Worm (Caenorhabditis elegans) whole organism, young adult: Measurements from ENCODE around the gene K03B4.4.
A peak's percentile ranks its signal among the peaks of the same experiment; 100 is the strongest.

Experiments
- B0261.1 ChIP-seq: sonication (generic microtip); optimal IDR thresholded peaks from 2 replicates; lab custom pipeline; 2016; ENCODE audit warnings: mild to moderate bottlenecking, missing genetic modification characterization, moderate library complexity, missing compliant biosample characterization
- F10E7.11 ChIP-seq: sonication (generic microtip); optimal IDR thresholded peaks from 2 replicates; lab custom pipeline; 2017; ENCODE audit warnings: mild to moderate bottlenecking, missing genetic modification characterization, moderate library complexity, missing compliant biosample characterization
- F22D6.2 ChIP-seq: sonication (generic microtip); optimal IDR thresholded peaks from 2 replicates; lab custom pipeline; 2016; ENCODE audit warnings: mild to moderate bottlenecking, missing genetic modification characterization, missing compliant biosample characterization
- F33H1.4 ChIP-seq: fragments of 200-800 bp; sonication (Bioruptor generic); IDR thresholded peaks from 2 replicates; pipeline ENCODE4 v1.3.6; 2022; ENCODE audit warnings: missing genetic modification reagents, missing genetic modification characterization, missing compliant biosample characterization
- F39B2.1 ChIP-seq: fragments of 200-800 bp; sonication (Bioruptor generic); IDR thresholded peaks from 2 replicates; pipeline ENCODE4 v1.3.6; 2022; ENCODE audit warnings: missing genetic modification reagents, missing genetic modification characterization, missing compliant biosample characterization
- F55B11.4 ChIP-seq: sonication (generic microtip); optimal IDR thresholded peaks from 2 replicates; lab custom pipeline; 2016; ENCODE audit warnings: missing compliant biosample characterization, missing genetic modification characterization, borderline replicate concordance; ENCODE audit not compliant: insufficient read depth
- K11D2.4 ChIP-seq: fragments of 200-800 bp; sonication (Bioruptor generic); IDR thresholded peaks from 2 replicates; pipeline ENCODE4 v1.3.6; 2022; ENCODE audit warnings: missing genetic modification reagents, missing genetic modification characterization, missing compliant biosample characterization
- K12H6.12 ChIP-seq: fragments of 200-800 bp; sonication (Bioruptor generic); optimal IDR thresholded peaks from 2 replicates; lab custom pipeline; 2018; ENCODE audit warnings: mild to moderate bottlenecking, missing genetic modification characterization, missing compliant biosample characterization
- Y79H2A.3 ChIP-seq: fragments of 200-800 bp; sonication (Bioruptor generic); conservative IDR thresholded peaks from 2 replicates; pipeline ENCODE4 v1.3.6; 2022; ENCODE audit warnings: missing genetic modification reagents, missing genetic modification characterization, missing compliant biosample characterization
- Y95B8A.8 ChIP-seq: fragments of 200-800 bp; sonication (Bioruptor generic); IDR thresholded peaks from 2 replicates; pipeline ENCODE4 v1.3.6; 2022; ENCODE audit warnings: missing genetic modification reagents, missing genetic modification characterization, missing compliant biosample characterization
- ZK185.1 ChIP-seq: sonication (generic microtip); optimal IDR thresholded peaks from 2 replicates; lab custom pipeline; 2016; ENCODE audit warnings: mild to moderate bottlenecking, missing genetic modification characterization, missing compliant biosample characterization; ENCODE audit not compliant: poor library complexity, severe bottlenecking
- athp-1 ChIP-seq: sonication (generic microtip); optimal IDR thresholded peaks from 2 replicates; lab custom pipeline; 2017; ENCODE audit warnings: mild to moderate bottlenecking, missing genetic modification characterization, missing compliant biosample characterization
- attf-5 ChIP-seq: fragments of 200-800 bp; sonication (Bioruptor generic); optimal IDR thresholded peaks from 2 replicates; lab custom pipeline; 2018; ENCODE audit warnings: mild to moderate bottlenecking, missing genetic modification characterization, missing compliant biosample characterization
- cebp-1 ChIP-seq, 2 experiments: fragments of 200-800 bp in 1 of 2; sonication (Bioruptor generic) in 1 of 2; sonication (generic microtip) in 1 of 2; IDR thresholded peaks in 1 of 2; optimal IDR thresholded peaks in 1 of 2; 2 replicates each; pipeline versions ENCODE4 v1.3.6 to Lab custom; 2017 to 2022; ENCODE audit warnings: missing compliant biosample characterization in 2 of 2, missing genetic modification characterization in 2 of 2, mild to moderate bottlenecking in 1 of 2, missing genetic modification reagents in 1 of 2, moderate library complexity in 1 of 2
- ceh-58 ChIP-seq: fragments of 200-800 bp; sonication (Bioruptor generic); IDR thresholded peaks from 2 replicates; pipeline ENCODE4 v1.3.6; 2022; ENCODE audit warnings: missing genetic modification characterization, missing compliant biosample characterization
- dox-1 ChIP-seq: fragments of 200-800 bp; sonication (Bioruptor generic); IDR thresholded peaks from 2 replicates; pipeline ENCODE4 v1.3.6; 2022; ENCODE audit warnings: missing genetic modification reagents, missing genetic modification characterization, missing compliant biosample characterization
- dpl-1 ChIP-seq: fragments of 150-350 bp; optimal IDR thresholded peaks from 2 replicates; lab custom pipeline; 2014; ENCODE audit warnings: missing biosample characterization, missing genetic modification reagents, missing genetic modification characterization
- efl-1 ChIP-seq: fragments of 150-350 bp; optimal IDR thresholded peaks from 2 replicates; lab custom pipeline; 2014; ENCODE audit warnings: missing biosample characterization, missing genetic modification reagents, missing genetic modification characterization
- ets-4 ChIP-seq: fragments of 200-800 bp; sonication (Bioruptor generic); optimal IDR thresholded peaks from 2 replicates; lab custom pipeline; 2018; ENCODE audit warnings: mild to moderate bottlenecking, missing genetic modification characterization, missing compliant biosample characterization
- gei-17 ChIP-seq: fragments of 200-800 bp; sonication (Bioruptor generic); optimal IDR thresholded peaks from 2 replicates; lab custom pipeline; 2018; ENCODE audit warnings: mild to moderate bottlenecking, missing genetic modification characterization, missing compliant biosample characterization
- him-1 ChIP-seq: sonication (generic microtip); optimal IDR thresholded peaks from 2 replicates; lab custom pipeline; 2016; ENCODE audit warnings: missing genotype, missing genetic modification reagents, missing genetic modification characterization, missing compliant biosample characterization
- hrde-1 ChIP-seq: sonication (generic microtip); optimal IDR thresholded peaks from 2 replicates; lab custom pipeline; 2016; ENCODE audit warnings: missing genetic modification characterization, mild to moderate bottlenecking, missing compliant biosample characterization, moderate library complexity, missing genotype, missing genetic modification reagents, borderline replicate concordance
- hsf-1 ChIP-seq: fragments of 200-800 bp; sonication (Bioruptor generic); IDR thresholded peaks from 2 replicates; pipeline ENCODE4 v1.3.6; 2022; ENCODE audit warnings: missing genetic modification reagents, missing genetic modification characterization, missing compliant biosample characterization
- let-526 ChIP-seq: fragments of 200-800 bp; sonication (Bioruptor generic); IDR thresholded peaks from 2 replicates; pipeline ENCODE4 v1.3.6; 2022; ENCODE audit warnings: missing genetic modification reagents, missing genetic modification characterization, missing compliant biosample characterization
- lin-26 ChIP-seq: fragments of 200-800 bp; sonication (Bioruptor generic); IDR thresholded peaks from 2 replicates; pipeline ENCODE4 v1.3.6; 2022; ENCODE audit warnings: missing genetic modification reagents, missing genetic modification characterization, missing compliant biosample characterization
- lin-35 ChIP-seq, 3 experiments: fragments of 150-350 bp in 2 of 3; sonication (generic microtip) in 1 of 3; optimal IDR thresholded peaks; 2 replicates each; lab custom pipeline; 2014 to 2018; ENCODE audit warnings: missing biosample characterization in 3 of 3, missing genetic modification characterization in 3 of 3, missing genetic modification reagents in 3 of 3
- lin-54 ChIP-seq: fragments of 200-800 bp; sonication (Bioruptor generic); optimal IDR thresholded peaks from 2 replicates; lab custom pipeline; 2018; ENCODE audit warnings: mild to moderate bottlenecking, missing genetic modification characterization, missing compliant biosample characterization
- lsl-1 ChIP-seq: fragments of 200-800 bp; sonication (Bioruptor generic); optimal IDR thresholded peaks from 2 replicates; lab custom pipeline; 2018; ENCODE audit warnings: mild to moderate bottlenecking, missing genetic modification characterization, moderate library complexity, missing compliant biosample characterization
- madf-3 ChIP-seq: fragments of 200-800 bp; sonication (Bioruptor generic); IDR thresholded peaks from 2 replicates; pipeline ENCODE4 v1.3.6; 2022; ENCODE audit warnings: missing genetic modification reagents, missing genetic modification characterization, missing compliant biosample characterization
- madf-8 ChIP-seq: fragments of 200-800 bp; sonication (Bioruptor generic); conservative IDR thresholded peaks from 2 replicates; pipeline ENCODE4 v1.3.6; 2022; ENCODE audit warnings: missing genetic modification reagents, missing genetic modification characterization, missing compliant biosample characterization
- mcd-1 ChIP-seq: fragments of 200-800 bp; sonication (Bioruptor generic); IDR thresholded peaks from 2 replicates; pipeline ENCODE4 v1.3.6; 2022; ENCODE audit warnings: missing genetic modification reagents, missing genetic modification characterization, missing compliant biosample characterization
- mxl-1 ChIP-seq: sonication (generic microtip); optimal IDR thresholded peaks from 2 replicates; lab custom pipeline; 2016; ENCODE audit warnings: missing genetic modification characterization, missing compliant biosample characterization
- nfyb-1 ChIP-seq: fragments of 200-800 bp; sonication (Bioruptor generic); IDR thresholded peaks from 2 replicates; pipeline ENCODE4 v1.3.6; 2022; ENCODE audit warnings: missing genetic modification reagents, missing genetic modification characterization, missing compliant biosample characterization
- nhr-179 ChIP-seq: sonication (generic microtip); optimal IDR thresholded peaks from 2 replicates; lab custom pipeline; 2016; ENCODE audit warnings: mild to moderate bottlenecking, missing genetic modification characterization, missing compliant biosample characterization
- nhr-90 ChIP-seq: sonication (generic microtip); optimal IDR thresholded peaks from 2 replicates; lab custom pipeline; 2016; ENCODE audit warnings: missing genotype, mild to moderate bottlenecking, missing genetic modification characterization, missing compliant biosample characterization
- pbrm-1 ChIP-seq: fragments of 200-800 bp; sonication (Bioruptor generic); IDR thresholded peaks from 2 replicates; pipeline ENCODE4 v1.3.6; 2022; ENCODE audit warnings: missing genetic modification reagents, missing genetic modification characterization, missing compliant biosample characterization
- pha-4 ChIP-seq: fragments of 150-350 bp; sonication (generic microtip); optimal IDR thresholded peaks from 2 replicates; lab custom pipeline; 2014; ENCODE audit warnings: missing biosample characterization, missing genetic modification reagents, missing genetic modification characterization
- rpc-1 ChIP-seq, 2 experiments: fragments of 150-350 bp in 1 of 2; sonication (generic microtip) in 1 of 2; optimal IDR thresholded peaks; 2 replicates each; lab custom pipeline; 2014 to 2018; ENCODE audit warnings: missing biosample characterization in 1 of 2, missing genetic modification characterization in 1 of 2, missing genetic modification reagents in 1 of 2, missing genotype in 1 of 2
- snpc-1.1 ChIP-seq: sonication (generic microtip); optimal IDR thresholded peaks from 2 replicates; lab custom pipeline; 2017; ENCODE audit warnings: missing genetic modification characterization, mild to moderate bottlenecking, missing compliant biosample characterization, antibody characterized with exemption, moderate library complexity, missing genotype, missing genetic modification reagents; ENCODE audit not compliant: insufficient read depth
- somi-1 ChIP-seq: fragments of 200-800 bp; sonication (Bioruptor generic); optimal IDR thresholded peaks from 2 replicates; lab custom pipeline; 2018; ENCODE audit warnings: mild to moderate bottlenecking, missing genetic modification characterization, missing compliant biosample characterization
- zim-3 ChIP-seq: sonication (generic microtip); optimal IDR thresholded peaks from 2 replicates; lab custom pipeline; 2017; ENCODE audit warnings: mild to moderate bottlenecking, missing genetic modification characterization, moderate library complexity, missing compliant biosample characterization
- ztf-18 ChIP-seq: sonication (generic microtip); optimal IDR thresholded peaks from 2 replicates; lab custom pipeline; 2016; ENCODE audit warnings: missing genotype, mild to moderate bottlenecking, missing genetic modification characterization, missing compliant biosample characterization
- ztf-26 ChIP-seq: sonication (generic microtip); optimal IDR thresholded peaks from 2 replicates; lab custom pipeline; 2017; ENCODE audit warnings: missing genetic modification characterization, missing compliant biosample characterization

Gene K03B4.4

DNA sequence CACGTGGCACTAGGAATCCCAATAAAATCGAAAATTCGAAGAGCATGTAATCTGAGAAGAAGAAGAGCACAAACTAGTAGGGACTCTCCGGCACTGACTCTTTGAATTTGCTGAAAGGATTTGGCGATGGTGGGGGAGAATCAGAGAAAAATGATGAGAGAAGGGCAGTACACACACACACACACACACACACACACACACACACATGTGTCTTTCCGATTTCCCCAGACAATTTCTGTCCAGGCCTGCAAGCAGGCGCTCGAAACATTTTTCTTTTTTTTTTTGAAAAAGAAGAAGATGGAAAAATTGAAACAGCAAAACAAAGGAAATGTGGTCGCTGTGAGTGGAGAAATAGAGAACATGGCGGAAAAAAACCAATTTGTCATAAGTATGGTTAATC, 48.3 kb downstream of the K03B4.4 start, which contains the start of gene tig-2:
Gene tig-2 (minus strand): TSS at position 87 of the 400 bp plus-strand sequence.
- TF ChIP-seq nfyb-1 (GFP tag; lab: Robert Waterston, UW) (0 out of 2 replicates have a peak, but pooled peaks have one; percentile 22), athp-1 (tag; lab: Kevin White, UChicago) (no peak), ztf-26 (peak; percentile 38), ceh-58 (no peak), let-526 (GFP tag; lab: Robert Waterston, UW) (no peak), snpc-1.1 (no peak), K11D2.4 (GFP tag; lab: Robert Waterston, UW) (peak; percentile 52; the same call in 1 of the 2 replicates), somi-1 (GFP tag; lab: Kevin White, UChicago) (peak; percentile 63), nhr-90 (no peak), cebp-1 (GFP tag; IDR thresholded peaks at IDR 0.05; lab: Robert Waterston, UW) (no peak), cebp-1 (tag; optimal IDR thresholded peaks at IDR 0.05; lab: Kevin White, UChicago) (peak; percentile 40), gei-17 (GFP tag; lab: Kevin White, UChicago) (no peak), efl-1 (GFP tag; lab: Kevin White, UChicago) (no peak), F10E7.11 (tag; lab: Kevin White, UChicago) (no peak)
- TF ChIP-seq, all 124 proteins: peak for 5

DNA sequence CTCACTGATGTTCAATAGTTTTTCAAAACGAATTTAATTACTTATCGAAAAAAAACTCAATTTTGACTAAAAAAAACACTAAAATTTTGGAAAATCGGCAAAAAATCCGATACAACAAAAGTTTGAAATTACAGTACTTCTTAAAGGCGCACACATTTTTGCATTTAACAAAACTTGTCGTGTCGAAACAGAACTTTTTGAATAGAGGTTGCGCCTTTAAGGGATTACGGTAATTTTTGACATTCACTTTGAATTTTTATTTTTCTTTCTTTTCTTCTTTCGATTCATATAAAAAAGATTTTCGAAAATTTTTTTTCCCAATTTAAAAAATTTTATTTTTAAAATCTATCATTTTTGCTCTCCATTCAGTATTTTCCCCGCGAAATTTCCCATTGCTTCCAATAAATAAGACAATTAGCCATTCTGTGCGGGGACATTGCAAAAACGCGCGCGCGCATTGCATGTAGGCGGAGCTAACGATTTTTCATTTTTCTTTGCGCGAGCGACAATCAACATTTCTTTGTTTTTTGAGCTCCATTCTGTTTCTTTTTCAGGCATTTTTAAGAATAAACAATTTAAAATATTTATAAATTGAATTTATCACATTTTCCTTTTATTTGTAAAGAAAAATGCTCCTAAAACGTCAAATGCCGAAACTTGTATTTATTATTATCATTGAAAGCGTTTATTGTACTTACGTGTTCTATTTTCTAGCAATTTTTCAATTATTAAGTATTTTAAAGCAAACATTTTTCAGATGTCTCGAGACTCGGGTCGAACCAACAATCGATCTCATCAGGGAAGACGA, 49.6 kb downstream of the K03B4.4 start, which contains the start of gene F39G3.3:
Gene F39G3.3 (plus strand): TSS at position 758 of the 808 bp plus-strand sequence.
- TF ChIP-seq athp-1 (tag; lab: Kevin White, UChicago) (peak; percentile 47), efl-1 (GFP tag; lab: Kevin White, UChicago) (peak; percentile 77), Y79H2A.3 (0 out of 2 replicates have a peak, but pooled peaks have one; percentile 24), dpl-1 (GFP tag; lab: Kevin White, UChicago) (peak; percentile 71), mcd-1 (GFP tag; lab: Robert Waterston, UW) (peak; percentile 56; the same call in 1 of the 2 replicates), F55B11.4 (tag; lab: Kevin White, UChicago) (no peak), K12H6.12 (tag; lab: Kevin White, UChicago) (no peak), lin-26 (no peak), pha-4 (tag; lab: Kevin White, UChicago) (no peak), him-1 (tag; lab: Kevin White, UChicago) (peak; percentile 71), zim-3 (tag; lab: Kevin White, UChicago) (no peak), Y95B8A.8 (GFP tag; lab: Robert Waterston, UW) (no peak), dox-1 (GFP tag; lab: Robert Waterston, UW) (peak; percentile 89), lin-54 (peak; percentile 83), madf-3 (GFP tag; lab: Robert Waterston, UW) (no peak), somi-1 (GFP tag; lab: Kevin White, UChicago) (no peak), ets-4 (GFP tag; lab: Kevin White, UChicago) (no peak), ZK185.1 (tag; lab: Kevin White, UChicago) (peak; percentile 73), F33H1.4 (GFP tag; lab: Robert Waterston, UW) (peak; percentile 88), nhr-179 (tag; lab: Kevin White, UChicago) (no peak), madf-8 (peak; percentile 84), B0261.1 (tag; lab: Kevin White, UChicago) (no peak), pbrm-1 (GFP tag; lab: Robert Waterston, UW) (peak; percentile 56; the same call in 1 of the 2 replicates), K11D2.4 (GFP tag; lab: Robert Waterston, UW) (no peak), F22D6.2 (tag; lab: Kevin White, UChicago) (no peak), attf-5 (GFP tag; lab: Kevin White, UChicago) (peak; percentile 38), ztf-18 (tag; lab: Kevin White, UChicago) (peak; percentile 72), lin-35 (GFP tag; optimal IDR thresholded peaks at IDR 0.05; lab: Kevin White, UChicago) (peak in 1 of 3 experiments; percentile 38), hrde-1 (tag; lab: Kevin White, UChicago) (peak; percentile 79), mxl-1 (tag; lab: Kevin White, UChicago) (peak; percentile 41), lsl-1 (GFP tag; lab: Kevin White, UChicago) (peak; percentile 100), hsf-1 (GFP tag; lab: Robert Waterston, UW) (peak; percentile 56; the same call in 1 of the 2 replicates), let-526 (GFP tag; lab: Robert Waterston, UW) (no peak), F39B2.1 (GFP tag; lab: Robert Waterston, UW) (0 out of 2 replicates have a peak, but pooled peaks have one; percentile 17), rpc-1 (optimal IDR thresholded peaks at IDR 0.05; lab: Kevin White, UChicago) (peak; percentile 45), rpc-1 (tag; optimal IDR thresholded peaks at IDR 0.05; lab: Kevin White, UChicago) (no peak)
